Fruit fly (Drosophila melanogaster) whole organism, wandering third instar larva: ENCODE results near the gene pr.
A peak's percentile ranks its signal among the peaks of the same experiment; 100 is the strongest.

ENCODE experiments used
- CG32264 ChIP-seq: fragments of 200-800 bp; sonication (Bioruptor generic); optimal IDR thresholded peaks from 2 replicates; lab custom pipeline; 2016; ENCODE audit warnings: missing biosample characterization, missing genetic modification characterization
- CG9705 ChIP-seq: fragments of 200-800 bp; sonication (Bioruptor generic); optimal IDR thresholded peaks from 2 replicates; lab custom pipeline; 2018; ENCODE audit warnings: missing biosample characterization, mild to moderate bottlenecking, missing genetic modification characterization
- Dfd ChIP-seq: fragments of >200 bp; optimal IDR thresholded peaks from 2 replicates; lab custom pipeline; 2017; ENCODE audit warnings: missing biosample characterization, missing genetic modification characterization
- Hnf4 ChIP-seq: fragments of 200-800 bp; sonication (Bioruptor generic); optimal IDR thresholded peaks from 2 replicates; lab custom pipeline; 2016; ENCODE audit warnings: missing biosample characterization, mild to moderate bottlenecking, missing genetic modification characterization
- Jra ChIP-seq: sonication (Bioruptor generic); optimal IDR thresholded peaks from 2 replicates; lab custom pipeline; 2016; ENCODE audit warnings: missing biosample characterization, missing genetic modification characterization
- Vsx2 ChIP-seq: fragments of 200-300, 225-300 bp; sonication (Bioruptor generic); optimal IDR thresholded peaks from 2 replicates; lab custom pipeline; 2018; ENCODE audit warnings: missing biosample characterization, missing genetic modification characterization; ENCODE audit not compliant: partially characterized antibody
- ey ChIP-seq: fragments of 200-800 bp; sonication (Bioruptor generic); optimal IDR thresholded peaks from 2 replicates; lab custom pipeline; 2016; ENCODE audit warnings: missing biosample characterization, missing genetic modification characterization
- foxo ChIP-seq, 2 experiments: fragments of 200-800 bp; sonication (Bioruptor generic); optimal IDR thresholded peaks; 2 replicates in 1 of 2; 3 replicates in 1 of 2; lab custom pipeline; 2016 to 2017; ENCODE audit warnings: missing biosample characterization in 2 of 2, missing genetic modification characterization in 2 of 2
- pan ChIP-seq: fragments of >200 bp; optimal IDR thresholded peaks from 2 replicates; lab custom pipeline; 2017
- psq ChIP-seq: fragments of 200-800 bp; sonication (Bioruptor generic); optimal IDR thresholded peaks from 3 replicates; lab custom pipeline; 2017; ENCODE audit warnings: missing biosample characterization, mild to moderate bottlenecking, missing genetic modification characterization, moderate library complexity
- rgr ChIP-seq: fragments of 200-800 bp; sonication (Bioruptor generic); optimal IDR thresholded peaks from 3 replicates; lab custom pipeline; 2016; ENCODE audit warnings: missing biosample characterization, mild to moderate bottlenecking, missing genetic modification characterization
- sage ChIP-seq: fragments of 200-800 bp; sonication (Bioruptor generic); optimal IDR thresholded peaks from 2 replicates; lab custom pipeline; 2016; ENCODE audit warnings: missing biosample characterization, mild to moderate bottlenecking, missing genetic modification characterization
- usp ChIP-seq: fragments of >200 bp; optimal IDR thresholded peaks from 2 replicates; lab custom pipeline; 2017; ENCODE audit warnings: missing biosample characterization, missing genetic modification characterization
- woc ChIP-seq: sonication (Bioruptor generic); optimal IDR thresholded peaks from 2 replicates; lab custom pipeline; 2016; ENCODE audit warnings: missing biosample characterization, mild to moderate bottlenecking, missing genetic modification characterization

DNA sequence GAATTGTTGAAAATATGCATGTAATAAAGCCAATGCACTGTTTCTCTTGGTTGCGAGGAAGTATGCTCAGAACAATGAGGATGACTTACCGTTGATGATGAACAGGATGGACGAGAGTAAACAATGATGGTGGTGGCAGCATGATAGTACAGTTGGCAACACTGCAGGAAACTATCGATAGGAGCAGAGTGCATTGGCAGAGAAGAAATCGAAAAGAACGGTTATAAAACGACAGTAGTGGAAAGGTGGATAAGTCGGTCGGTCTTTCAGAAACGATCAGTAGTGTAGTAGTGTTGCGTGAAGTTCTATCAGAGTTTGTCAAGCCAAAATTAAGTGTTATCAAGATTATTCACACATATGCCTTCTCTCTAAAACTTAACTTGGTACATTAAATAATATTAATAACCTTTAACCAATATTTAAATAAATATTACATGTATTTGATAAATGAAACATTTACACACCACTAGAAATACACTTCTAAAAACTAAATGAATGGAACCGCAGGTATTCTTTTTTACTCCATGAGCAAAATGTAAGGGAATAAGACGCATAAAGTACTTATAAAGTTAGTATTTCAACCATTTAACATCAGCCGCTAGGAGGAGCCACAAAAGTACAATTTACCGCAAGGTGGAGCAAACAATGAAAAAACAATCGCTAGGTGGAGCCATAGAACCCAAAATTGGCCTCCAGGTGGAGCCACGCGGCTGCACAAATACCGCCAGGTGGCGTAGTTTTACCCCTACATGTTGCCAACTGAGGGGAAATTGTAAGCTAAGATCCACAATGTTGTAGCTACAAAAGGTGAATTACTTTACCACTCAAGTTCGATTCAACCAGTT is 45.4 kb upstream of the pr start:
- TF ChIP-seq CG9705 (GFP tag; lab: Kevin White, UChicago) (peak; percentile 32), Hnf4 (GFP tag; lab: Kevin White, UChicago) (peak; percentile 68), CG32264 (GFP tag; lab: Kevin White, UChicago) (no peak), Jra (GFP tag; lab: Kevin White, UChicago) (peak; percentile 34), psq (peak; percentile 62), pan (lab: Kevin White, UChicago) (no peak), usp (GFP tag; lab: Kevin White, UChicago) (no peak), sage (GFP tag; lab: Kevin White, UChicago) (no peak), ey (GFP tag; lab: Kevin White, UChicago) (peak; percentile 66), Dfd (GFP tag; lab: Kevin White, UChicago) (no peak), foxo (GFP tag; optimal IDR thresholded peaks at IDR 0.05; lab: Kevin White, UChicago) (peak in 1 of 2 experiments; percentile 83), Vsx2 (GFP tag; lab: Kevin White, UChicago) (no peak), rgr (GFP tag; lab: Kevin White, UChicago) (peak; percentile 57), woc (GFP tag; lab: Kevin White, UChicago) (peak; percentile 26)
